Worm (Caenorhabditis elegans) whole organism, young adult: ENCODE results near the gene slc-17.5.
A peak's percentile ranks its signal among the peaks of the same experiment; 100 is the strongest.

Experiments used
- B0019.2 ChIP-seq: fragments of 200-800 bp; sonication (Bioruptor generic); conservative IDR thresholded peaks from 2 replicates; pipeline ENCODE4 v1.3.6; 2022; ENCODE audit warnings: missing genetic modification reagents, missing genetic modification characterization, missing compliant biosample characterization
- C06A6.2 ChIP-seq: fragments of 200-800 bp; sonication (Bioruptor generic); conservative IDR thresholded peaks from 2 replicates; pipeline ENCODE4 v1.3.6; 2022; ENCODE audit warnings: missing genetic modification characterization, missing compliant biosample characterization
- D2030.7 ChIP-seq: fragments of 200-800 bp; sonication (Bioruptor generic); IDR thresholded peaks from 2 replicates; pipeline ENCODE4 v1.3.6; 2022; ENCODE audit warnings: missing genetic modification reagents, missing genetic modification characterization, missing compliant biosample characterization
- F22D6.2 ChIP-seq: sonication (generic microtip); optimal IDR thresholded peaks from 2 replicates; lab custom pipeline; 2016; ENCODE audit warnings: mild to moderate bottlenecking, missing genetic modification characterization, missing compliant biosample characterization
- F23B12.7 ChIP-seq: sonication (generic microtip); optimal IDR thresholded peaks from 2 replicates; lab custom pipeline; 2017; ENCODE audit warnings: missing genetic modification characterization, mild to moderate bottlenecking, missing compliant biosample characterization, antibody characterized with exemption, moderate library complexity; ENCODE audit not compliant: insufficient read depth
- F33H1.4 ChIP-seq: fragments of 200-800 bp; sonication (Bioruptor generic); IDR thresholded peaks from 2 replicates; pipeline ENCODE4 v1.3.6; 2022; ENCODE audit warnings: missing genetic modification reagents, missing genetic modification characterization, missing compliant biosample characterization
- F37B4.10 ChIP-seq: fragments of 200-800 bp; sonication (Bioruptor generic); IDR thresholded peaks from 2 replicates; pipeline ENCODE4 v1.3.6; 2022; ENCODE audit warnings: missing genetic modification characterization, missing compliant biosample characterization
- F39B2.1 ChIP-seq: fragments of 200-800 bp; sonication (Bioruptor generic); IDR thresholded peaks from 2 replicates; pipeline ENCODE4 v1.3.6; 2022; ENCODE audit warnings: missing genetic modification reagents, missing genetic modification characterization, missing compliant biosample characterization
- T07F8.4 ChIP-seq: sonication (generic microtip); optimal IDR thresholded peaks from 2 replicates; lab custom pipeline; 2016; ENCODE audit warnings: mild to moderate bottlenecking, missing genetic modification characterization, moderate library complexity, missing compliant biosample characterization
- Y53F4B.3 ChIP-seq: fragments of 200-800 bp; sonication (Bioruptor generic); IDR thresholded peaks from 2 replicates; pipeline ENCODE4 v1.3.6; 2022; ENCODE audit warnings: missing genetic modification reagents, missing genetic modification characterization, missing compliant biosample characterization
- Y67H2A.10 ChIP-seq: fragments of 200-800 bp; sonication (Bioruptor generic); conservative IDR thresholded peaks from 2 replicates; pipeline ENCODE4 v1.3.6; 2022; ENCODE audit warnings: missing genetic modification reagents, missing genetic modification characterization, missing compliant biosample characterization
- aptf-3 ChIP-seq: fragments of 200-800 bp; sonication (Bioruptor generic); IDR thresholded peaks from 2 replicates; pipeline ENCODE4 v1.3.6; 2022; ENCODE audit warnings: missing genetic modification characterization, missing compliant biosample characterization
- athp-1 ChIP-seq: sonication (generic microtip); optimal IDR thresholded peaks from 2 replicates; lab custom pipeline; 2017; ENCODE audit warnings: mild to moderate bottlenecking, missing genetic modification characterization, missing compliant biosample characterization
- ccch-3 ChIP-seq: fragments of 200-800 bp; sonication (Bioruptor generic); optimal IDR thresholded peaks from 2 replicates; lab custom pipeline; 2018; ENCODE audit warnings: mild to moderate bottlenecking, missing genetic modification characterization, missing compliant biosample characterization
- cebp-2 ChIP-seq: fragments of 200-800 bp; sonication (Bioruptor generic); IDR thresholded peaks from 2 replicates; pipeline ENCODE4 v1.3.6; 2022; ENCODE audit warnings: missing genetic modification characterization, missing compliant biosample characterization
- ceh-100 ChIP-seq: fragments of 200-800 bp; sonication (Bioruptor generic); IDR thresholded peaks from 2 replicates; pipeline ENCODE4 v1.3.6; 2022; ENCODE audit warnings: missing genetic modification reagents, missing genetic modification characterization, missing compliant biosample characterization
- ceh-40 ChIP-seq: fragments of 200-800 bp; sonication (Bioruptor generic); IDR thresholded peaks from 2 replicates; pipeline ENCODE4 v1.3.6; 2022; ENCODE audit warnings: missing genetic modification characterization, missing compliant biosample characterization
- ceh-58 ChIP-seq: fragments of 200-800 bp; sonication (Bioruptor generic); IDR thresholded peaks from 2 replicates; pipeline ENCODE4 v1.3.6; 2022; ENCODE audit warnings: missing genetic modification characterization, missing compliant biosample characterization
- ceh-79 ChIP-seq: sonication (generic microtip); optimal IDR thresholded peaks from 2 replicates; lab custom pipeline; 2017; ENCODE audit warnings: mild to moderate bottlenecking, missing genetic modification characterization, missing compliant biosample characterization
- dpl-1 ChIP-seq: fragments of 150-350 bp; optimal IDR thresholded peaks from 2 replicates; lab custom pipeline; 2014; ENCODE audit warnings: missing biosample characterization, missing genetic modification reagents, missing genetic modification characterization
- efl-1 ChIP-seq: fragments of 150-350 bp; optimal IDR thresholded peaks from 2 replicates; lab custom pipeline; 2014; ENCODE audit warnings: missing biosample characterization, missing genetic modification reagents, missing genetic modification characterization
- egl-18 ChIP-seq: fragments of 200-800 bp; sonication (Bioruptor generic); IDR thresholded peaks from 2 replicates; pipeline ENCODE4 v1.3.6; 2022; ENCODE audit warnings: missing genetic modification reagents, missing genetic modification characterization, missing compliant biosample characterization
- egrh-3 ChIP-seq: fragments of 200-800 bp; sonication (Bioruptor generic); IDR thresholded peaks from 2 replicates; pipeline ENCODE4 v1.3.6; 2022; ENCODE audit warnings: missing genetic modification reagents, missing genetic modification characterization, missing compliant biosample characterization
- him-1 ChIP-seq: sonication (generic microtip); optimal IDR thresholded peaks from 2 replicates; lab custom pipeline; 2016; ENCODE audit warnings: missing genotype, missing genetic modification reagents, missing genetic modification characterization, missing compliant biosample characterization
- hmg-1.2 ChIP-seq: fragments of 200-800 bp; sonication (Bioruptor generic); IDR thresholded peaks from 2 replicates; pipeline ENCODE4 v1.3.6; 2022; ENCODE audit warnings: missing genetic modification reagents, missing genetic modification characterization, missing compliant biosample characterization
- hmg-20 ChIP-seq: fragments of 200-800 bp; sonication (Bioruptor generic); IDR thresholded peaks from 2 replicates; pipeline ENCODE4 v1.3.6; 2022; ENCODE audit warnings: missing genetic modification reagents, missing genetic modification characterization, missing compliant biosample characterization
- let-526 ChIP-seq: fragments of 200-800 bp; sonication (Bioruptor generic); IDR thresholded peaks from 2 replicates; pipeline ENCODE4 v1.3.6; 2022; ENCODE audit warnings: missing genetic modification reagents, missing genetic modification characterization, missing compliant biosample characterization
- madf-3 ChIP-seq: fragments of 200-800 bp; sonication (Bioruptor generic); IDR thresholded peaks from 2 replicates; pipeline ENCODE4 v1.3.6; 2022; ENCODE audit warnings: missing genetic modification reagents, missing genetic modification characterization, missing compliant biosample characterization
- madf-6 ChIP-seq: fragments of 200-800 bp; sonication (Bioruptor generic); IDR thresholded peaks from 2 replicates; pipeline ENCODE4 v1.3.6; 2022; ENCODE audit warnings: missing genetic modification reagents, missing genetic modification characterization, missing compliant biosample characterization
- madf-8 ChIP-seq: fragments of 200-800 bp; sonication (Bioruptor generic); conservative IDR thresholded peaks from 2 replicates; pipeline ENCODE4 v1.3.6; 2022; ENCODE audit warnings: missing genetic modification reagents, missing genetic modification characterization, missing compliant biosample characterization
- mel-28 ChIP-seq: sonication (generic microtip); optimal IDR thresholded peaks from 2 replicates; lab custom pipeline; 2016; ENCODE audit warnings: borderline replicate concordance, mild to moderate bottlenecking, missing genetic modification characterization, missing compliant biosample characterization
- nhr-120 ChIP-seq: fragments of 200-800 bp; sonication (Bioruptor generic); IDR thresholded peaks from 2 replicates; pipeline ENCODE4 v1.3.6; 2022; ENCODE audit warnings: missing genetic modification characterization, missing compliant biosample characterization
- repo-1 ChIP-seq: sonication (generic microtip); optimal IDR thresholded peaks from 2 replicates; lab custom pipeline; 2017; ENCODE audit warnings: mild to moderate bottlenecking, missing genetic modification characterization, missing compliant biosample characterization
- snpc-1.3 ChIP-seq: sonication (generic microtip); optimal IDR thresholded peaks from 2 replicates; lab custom pipeline; 2017; ENCODE audit warnings: missing genetic modification characterization, mild to moderate bottlenecking, missing compliant biosample characterization, antibody characterized with exemption, moderate library complexity, missing genotype, missing genetic modification reagents; ENCODE audit not compliant: insufficient read depth
- xnd-1 ChIP-seq: sonication (generic microtip); optimal IDR thresholded peaks from 2 replicates; lab custom pipeline; 2016; ENCODE audit warnings: missing genotype, missing genetic modification reagents, missing genetic modification characterization, missing compliant biosample characterization
- zfh-2 ChIP-seq: fragments of 200-800 bp; sonication (Bioruptor generic); conservative IDR thresholded peaks from 2 replicates; pipeline ENCODE4 v1.3.6; 2022; ENCODE audit warnings: missing genetic modification reagents, missing genetic modification characterization, missing compliant biosample characterization
- ztf-28 ChIP-seq: fragments of 200-800 bp; sonication (Bioruptor generic); IDR thresholded peaks from 2 replicates; pipeline ENCODE4 v1.3.6; 2022; ENCODE audit warnings: missing genetic modification reagents, missing genetic modification characterization, missing compliant biosample characterization

slc-17.5 gene

DNA sequence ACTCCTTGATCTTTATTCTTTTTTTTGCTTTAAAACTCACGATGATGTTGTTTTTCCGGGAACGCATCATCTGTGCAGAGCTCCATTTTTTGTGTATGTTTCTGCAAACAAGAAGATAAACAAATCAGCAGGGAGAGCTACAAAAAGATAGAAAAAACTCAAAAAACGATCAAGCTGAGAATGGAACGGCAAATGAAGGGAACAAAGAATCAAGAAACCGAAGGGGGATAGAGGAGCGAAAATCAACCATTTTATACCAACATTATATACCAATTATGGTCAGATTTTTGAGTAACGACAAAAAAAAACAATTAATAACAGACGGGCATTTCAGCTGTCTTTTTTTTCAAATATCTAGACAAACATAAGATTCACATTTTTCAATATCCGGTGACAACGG is at the start of gene slc-17.5:
Gene slc-17.5, minus strand, starts transcription at position 101 of the 400 bp plus-strand sequence.
- TF ChIP-seq snpc-1.3 (tag; lab: Kevin White, UChicago) (no peak), nhr-120 (GFP tag; lab: Robert Waterston, UW) (no peak), athp-1 (no peak), xnd-1 (no peak), ztf-28 (GFP tag; lab: Robert Waterston, UW) (no peak), F39B2.1 (no peak), Y53F4B.3 (GFP tag; lab: Robert Waterston, UW) (no peak), ccch-3 (no peak), repo-1 (no peak), mel-28 (no peak), F22D6.2 (no peak)

DNA sequence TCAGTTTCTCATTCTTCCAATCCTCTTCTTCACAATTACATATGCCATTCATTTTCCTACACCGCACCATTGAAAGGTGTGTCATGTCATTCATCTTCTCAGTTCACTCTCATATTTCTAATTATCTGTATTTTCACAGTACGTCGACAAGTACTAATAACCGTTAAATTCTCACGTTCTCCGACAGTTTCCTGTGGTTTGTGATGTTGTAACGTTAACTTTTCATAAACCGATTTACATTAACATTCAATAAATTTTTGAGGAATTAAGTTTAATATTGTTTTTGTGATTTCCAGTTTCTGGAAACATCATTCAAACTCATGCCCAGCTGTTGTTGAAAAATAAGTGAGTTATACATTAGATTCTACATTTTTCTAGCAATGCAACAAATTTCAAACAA is 49.7 kb upstream of the slc-17.5 start, which contains the start of gene tmd-2:
Gene tmd-2, plus strand, starts transcription at position 301 of the 400 bp plus-strand sequence.
- no peak for TF ChIP-seq Y67H2A.10 (GFP tag; lab: Robert Waterston, UW)
- no peak for TF ChIP-seq ztf-28 (GFP tag; lab: Robert Waterston, UW)
- TF ChIP-seq him-1 (tag; lab: Kevin White, UChicago) = no peak
- no peak for TF ChIP-seq C06A6.2 (GFP tag; lab: Robert Waterston, UW)
- TF ChIP-seq dpl-1 (GFP tag; lab: Kevin White, UChicago) = no peak
- no peak for TF ChIP-seq ceh-79

DNA sequence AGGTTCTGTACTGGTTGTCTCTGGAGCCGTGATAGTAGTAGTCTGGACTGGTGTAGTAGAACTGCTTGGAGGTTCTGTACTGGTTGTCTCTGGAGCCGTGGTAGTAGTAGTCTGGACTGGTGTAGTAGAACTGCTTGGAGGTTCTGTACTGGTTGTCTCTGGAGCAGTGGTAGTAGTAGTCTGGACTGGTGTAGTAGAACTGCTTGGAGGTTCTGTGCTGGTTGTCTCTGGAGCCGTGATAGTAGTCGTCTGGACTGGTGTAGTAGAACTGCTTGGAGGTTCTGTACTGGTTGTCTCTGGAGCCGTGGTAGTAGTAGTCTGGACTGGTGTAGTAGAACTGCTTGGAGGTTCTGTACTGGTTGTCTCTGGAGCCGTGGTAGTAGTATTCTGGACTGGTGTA is 44.7 kb upstream of the slc-17.5 start:
- TF ChIP-seq ceh-100 (GFP tag; lab: Robert Waterston, UW) = 0 out of 2 replicates have a peak, but pooled peaks have one; percentile 15
- 0 out of 2 replicates have a peak, but pooled peaks have one; percentile 28 for TF ChIP-seq hmg-20 (GFP tag; lab: Robert Waterston, UW)
- 0 out of 2 replicates have a peak, but pooled peaks have one; percentile 25 for TF ChIP-seq F33H1.4 (GFP tag; lab: Robert Waterston, UW)
- 0 out of 2 replicates have a peak, but pooled peaks have one; percentile 60 for TF ChIP-seq F39B2.1
- 0 out of 2 replicates have a peak, but pooled peaks have one; percentile 82 for TF ChIP-seq F37B4.10 (GFP tag; lab: Robert Waterston, UW)
- TF ChIP-seq aptf-3 (GFP tag; lab: Robert Waterston, UW) = 0 out of 2 replicates have a peak, but pooled peaks have one; percentile 84
- TF ChIP-seq egl-18 = 0 out of 2 replicates have a peak, but pooled peaks have one; percentile 63
- peak; percentile 16; the same call in 1 of the 2 replicates for TF ChIP-seq D2030.7
- TF ChIP-seq let-526 (GFP tag; lab: Robert Waterston, UW) = 0 out of 2 replicates have a peak, but pooled peaks have one; percentile 70
- 0 out of 2 replicates have a peak, but pooled peaks have one; percentile 18 for TF ChIP-seq ceh-58
- 0 out of 2 replicates have a peak, but pooled peaks have one; percentile 49 for TF ChIP-seq ztf-28 (GFP tag; lab: Robert Waterston, UW)
- TF ChIP-seq ceh-40 (GFP tag; lab: Robert Waterston, UW) = peak; percentile 85
- TF ChIP-seq egrh-3 (GFP tag; lab: Robert Waterston, UW) = peak; percentile 70
- peak; percentile 77; the same call in 1 of the 2 replicates for TF ChIP-seq cebp-2 (GFP tag; lab: Robert Waterston, UW)
- TF ChIP-seq madf-3 (GFP tag; lab: Robert Waterston, UW) = peak; percentile 80; the same call in 1 of the 2 replicates
- peak; percentile 40; the same call in 1 of the 2 replicates for TF ChIP-seq B0019.2 (GFP tag; lab: Robert Waterston, UW)

DNA sequence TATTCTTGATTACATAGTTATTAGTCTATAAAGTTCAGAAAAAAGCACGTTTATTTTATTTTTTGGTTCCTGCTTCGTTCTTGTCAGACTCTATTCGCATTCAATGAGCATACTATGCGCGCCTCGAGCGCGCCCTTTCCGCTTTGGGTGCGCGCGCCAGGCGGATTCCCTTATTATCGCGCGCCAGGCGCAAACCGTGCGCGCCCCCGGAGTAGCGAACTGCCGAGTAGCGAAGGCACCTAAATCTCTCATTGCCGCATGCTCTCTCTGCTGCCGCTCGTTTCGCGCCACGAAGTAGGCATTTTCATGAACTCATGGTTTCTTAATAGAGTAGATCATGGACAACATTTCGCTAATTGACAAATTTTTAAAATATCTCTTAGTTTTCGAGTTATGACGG is 42.4 kb upstream of the slc-17.5 start:
- TF ChIP-seq egrh-3 (GFP tag; lab: Robert Waterston, UW) (peak; percentile 79; the same call in 1 of the 2 replicates), madf-6 (GFP tag; lab: Robert Waterston, UW) (peak; percentile 72), hmg-1.2 (GFP tag; lab: Robert Waterston, UW) (peak; percentile 60; the same call in 1 of the 2 replicates), T07F8.4 (no peak), aptf-3 (GFP tag; lab: Robert Waterston, UW) (0 out of 2 replicates have a peak, but pooled peaks have one; percentile 53), efl-1 (GFP tag; lab: Kevin White, UChicago) (peak; percentile 14), let-526 (GFP tag; lab: Robert Waterston, UW) (no peak), F23B12.7 (tag; lab: Kevin White, UChicago) (no peak), madf-8 (peak; percentile 35; the same call in 1 of the 2 replicates), ceh-100 (GFP tag; lab: Robert Waterston, UW) (no peak), Y67H2A.10 (GFP tag; lab: Robert Waterston, UW) (no peak), zfh-2 (GFP tag; lab: Robert Waterston, UW) (peak; percentile 81), ceh-58 (no peak)
